Fruit fly (Drosophila melanogaster): ENCODE results near the gene CG4328.

- TF ChIP-seq CG8478 (optimal IDR thresholded peaks at IDR 0.05), result no peak
- TF ChIP-seq CTCF (optimal IDR thresholded peaks at IDR 0.05), result no peak
Observed at dm6 chr3L:12277054-12277879, 18.7 kb downstream of the CG4328 start, which contains the start of the genes Sms and INPP5E.

All from S2 (cell line).